Worm (Caenorhabditis elegans) whole organism, L3 larva: ENCODE results near the gene C30G4.4.

Experiments
- R02D3.7 ChIP-seq: fragments of 150-350 bp; optimal IDR thresholded peaks from 2 replicates; lab custom pipeline; 2014; ENCODE audit warnings: missing biosample characterization, missing genetic modification characterization
- aly-2 ChIP-seq: fragments of 150-350 bp; optimal IDR thresholded peaks from 2 replicates; lab custom pipeline; 2014; ENCODE audit warnings: missing biosample characterization, missing genetic modification characterization
- ceh-16 ChIP-seq: sonication (generic microtip); optimal IDR thresholded peaks from 2 replicates; lab custom pipeline; 2017; ENCODE audit warnings: missing biosample characterization, missing genetic modification characterization
- ceh-9 ChIP-seq: sonication (generic microtip); optimal IDR thresholded peaks from 2 replicates; lab custom pipeline; 2018; ENCODE audit warnings: missing biosample characterization, missing genetic modification characterization
- jun-1 ChIP-seq: fragments of 150-350 bp; optimal IDR thresholded peaks from 2 replicates; lab custom pipeline; 2014; ENCODE audit warnings: missing biosample characterization, missing genetic modification reagents, missing genetic modification characterization
- mdl-1 ChIP-seq: fragments of 150-350 bp; optimal IDR thresholded peaks from 2 replicates; lab custom pipeline; 2014; ENCODE audit warnings: missing biosample characterization, missing genetic modification characterization
- nhr-28 ChIP-seq: fragments of 150-350 bp; optimal IDR thresholded peaks from 2 replicates; lab custom pipeline; 2014; ENCODE audit warnings: missing biosample characterization, missing genetic modification characterization
- nhr-67 ChIP-seq: fragments of 150-350 bp; optimal IDR thresholded peaks from 2 replicates; lab custom pipeline; 2014; ENCODE audit warnings: missing biosample characterization, missing genetic modification characterization
- snpc-4 ChIP-seq: fragments of 150-350 bp; optimal IDR thresholded peaks from 2 replicates; lab custom pipeline; 2014; ENCODE audit warnings: missing biosample characterization, missing genetic modification characterization
- unc-39 ChIP-seq: sonication (generic microtip); optimal IDR thresholded peaks from 4 replicates; lab custom pipeline; 2017; ENCODE audit warnings: missing biosample characterization, missing genetic modification characterization

ce11 chrX:17066937-17067336, 5.1 kb downstream of the C30G4.4 start:
- TF ChIP-seq mdl-1 (tag; lab: Kevin White, UChicago) (no peak), jun-1 (tag; lab: Kevin White, UChicago) (no peak), snpc-4 (no peak), R02D3.7 (tag; lab: Kevin White, UChicago) (no peak), aly-2 (tag; lab: Kevin White, UChicago) (no peak), unc-39 (tag; lab: Kevin White, UChicago) (no peak), ceh-16 (no peak), ceh-9 (tag; lab: Kevin White, UChicago) (no peak), nhr-28 (tag; lab: Kevin White, UChicago) (no peak), nhr-67 (tag; lab: Kevin White, UChicago) (no peak)
